Fruit fly (Drosophila melanogaster) whole organism, adult: ENCODE data around the gene CG9981.

Experiments
- CG1620 ChIP-seq: fragments of 200-800 bp; sonication (Bioruptor generic); optimal IDR thresholded peaks from 2 replicates; lab custom pipeline; 2016; ENCODE audit warnings: missing biosample characterization, missing genetic modification characterization
- Crg-1 ChIP-seq: fragments of 200-800 bp; sonication (Bioruptor generic); optimal IDR thresholded peaks from 2 replicates; lab custom pipeline; 2016; ENCODE audit warnings: missing biosample characterization, missing genetic modification characterization

DNA sequence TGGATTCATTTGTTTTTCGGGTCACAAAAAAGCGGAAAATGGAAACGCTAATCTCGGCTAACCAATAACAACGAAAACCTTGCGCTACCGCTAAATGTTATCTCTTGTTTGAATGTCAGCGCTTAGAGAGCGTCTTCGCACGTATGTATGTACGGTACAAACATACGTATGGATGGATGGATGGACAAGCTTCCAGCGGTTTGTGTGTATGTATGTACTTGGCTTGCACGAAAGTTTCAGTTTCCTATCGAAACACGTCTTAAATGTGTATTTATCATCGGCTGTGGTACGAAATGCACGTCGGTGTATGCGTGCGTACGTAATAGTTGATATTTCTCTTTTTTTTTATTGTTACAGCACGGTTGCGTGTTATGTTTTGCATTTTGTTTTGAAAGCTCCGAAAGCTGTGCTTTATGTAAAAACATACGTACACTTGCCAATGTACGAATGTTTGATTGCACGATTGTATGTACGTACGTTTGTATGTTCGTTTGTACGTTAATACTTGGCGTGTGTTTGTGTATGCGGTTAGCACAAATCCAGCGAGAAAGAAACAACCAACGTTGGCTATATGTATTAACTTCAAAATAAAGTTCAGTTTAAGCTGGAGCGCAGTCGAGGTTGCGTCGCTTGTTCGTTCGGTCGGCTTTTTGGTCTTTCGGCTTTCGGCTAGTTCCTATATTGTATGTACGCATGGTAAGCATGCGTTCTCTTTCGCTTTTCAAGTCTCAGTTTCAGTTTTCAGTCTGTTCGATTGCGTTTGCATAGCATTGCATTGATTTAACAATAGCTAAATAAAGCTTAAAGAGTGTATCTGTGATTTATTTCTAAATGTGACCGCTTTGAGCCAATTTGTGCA is 32.2 kb downstream of the CG9981 start, which contains the start of gene Fur2:
- no peak for TF ChIP-seq CG1620
- TF ChIP-seq Crg-1 (GFP tag; lab: Kevin White, UChicago), result no peak
